Worm (Caenorhabditis elegans): ENCODE data around the gene irld-26.

Gene irld-26

DNA sequence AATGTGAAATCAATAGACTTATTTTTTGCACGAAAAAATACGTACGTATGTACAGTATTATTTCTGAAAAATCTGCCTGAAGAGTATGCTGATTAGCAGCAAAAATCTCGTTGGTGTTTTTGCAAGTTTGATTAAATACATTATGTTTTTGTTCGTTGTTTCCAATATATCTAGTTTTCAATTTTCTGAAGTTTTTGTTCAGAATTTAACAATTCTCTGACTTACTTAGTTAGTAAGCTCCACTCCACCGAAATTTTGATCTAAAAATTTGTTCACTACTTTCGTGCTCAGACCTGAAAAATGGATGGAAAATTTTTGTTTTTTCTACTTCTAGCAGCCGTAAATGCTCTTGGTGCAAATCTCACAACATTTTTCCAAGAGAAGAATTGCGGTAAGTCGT lies at the start of gene irld-26:
TSS of gene irld-26 (plus strand) at position 301 of the 400 bp plus-strand sequence.
- TF ChIP-seq unc-62 (GFP tag; optimal IDR thresholded peaks at IDR 0.05 in 1 of 2) (peak in 1 of 2 experiments; percentile 13), unc-62 (tag; optimal IDR thresholded peaks at IDR 0.05) (no peak), tra-1 (GFP tag; IDR thresholded peaks at IDR 0.05) (no peak)

DNA sequence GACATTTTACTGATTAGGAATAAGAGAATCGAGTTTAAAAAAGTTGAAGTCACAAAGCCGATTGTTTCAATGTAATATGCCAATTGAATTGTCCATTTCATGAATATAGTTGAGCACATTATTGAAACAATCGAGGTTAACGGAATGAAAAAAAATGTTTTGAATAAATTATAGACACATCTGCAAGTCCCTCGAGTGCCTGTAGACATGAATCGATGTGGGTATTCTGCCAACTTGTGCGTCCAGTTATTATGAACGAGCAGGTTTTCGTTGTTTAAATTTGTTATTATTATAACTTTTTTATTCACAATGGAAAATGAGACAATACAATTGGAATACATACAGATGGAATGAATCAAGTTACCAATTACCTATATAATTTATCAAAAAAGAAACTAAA lies 46.6 kb upstream of the irld-26 start, which contains the start of gene str-99:
TSS of gene str-99 (minus strand) at position 101 of the 400 bp plus-strand sequence.
- TF ChIP-seq madf-9 (GFP tag; conservative IDR thresholded peaks at IDR 0.05) (no peak), unc-62 (GFP tag; optimal IDR thresholded peaks at IDR 0.05 in 1 of 2) (peak in 1 of 2 experiments; percentile 39), unc-62 (tag; optimal IDR thresholded peaks at IDR 0.05) (no peak)

DNA sequence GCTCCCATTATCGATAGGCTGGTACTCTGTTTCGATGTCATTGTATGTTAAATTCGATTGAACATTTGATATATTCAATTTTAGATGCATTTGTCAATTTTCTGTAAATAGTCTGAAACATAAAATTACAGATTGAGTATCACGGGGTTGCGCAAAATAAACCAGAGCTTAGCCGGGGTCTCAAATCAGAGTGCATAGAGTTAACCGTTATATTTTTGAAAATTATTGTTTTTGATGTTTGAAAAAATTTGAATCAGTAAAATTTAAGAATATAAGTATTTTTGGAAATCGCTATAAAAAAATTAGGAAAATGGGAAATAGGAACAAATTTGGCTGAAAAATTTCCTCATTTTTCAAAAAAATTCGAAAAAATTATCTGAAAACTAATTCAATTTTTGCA lies 45.4 kb upstream of the irld-26 start, which contains the start of gene F10A3.17:
TSS of gene F10A3.17 (minus strand) at position 101 of the 400 bp plus-strand sequence.
- TF ChIP-seq ZK337.2 (GFP tag; IDR thresholded peaks at IDR 0.05) (no peak), unc-62 (GFP tag; optimal IDR thresholded peaks at IDR 0.05 in 1 of 2) (no peak), unc-62 (tag; optimal IDR thresholded peaks at IDR 0.05) (no peak)

DNA sequence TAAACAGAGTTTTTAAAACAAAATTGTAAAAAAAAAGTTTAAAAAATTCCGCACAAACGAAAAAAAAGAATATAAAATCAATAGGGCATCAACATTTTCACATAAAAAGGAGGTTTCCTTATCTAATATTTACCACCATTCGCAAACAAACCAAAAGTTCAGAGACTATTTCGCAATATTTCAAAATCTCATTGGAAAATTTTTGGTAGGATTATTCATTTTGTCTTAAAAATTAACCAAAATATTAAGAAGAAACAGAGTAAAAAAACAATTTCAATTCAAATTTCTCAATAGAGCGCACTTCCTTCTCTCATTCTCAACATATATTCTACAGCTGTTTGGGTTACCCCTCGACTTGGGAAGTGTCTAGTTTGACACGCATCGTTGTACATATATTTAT lies 44.9 kb upstream of the irld-26 start:
- TF ChIP-seq hmg-1.1 (GFP tag; IDR thresholded peaks at IDR 0.05) (no peak), nhr-77 (tag; optimal IDR thresholded peaks at IDR 0.05) (peak; percentile 47), nhr-28 (tag; optimal IDR thresholded peaks at IDR 0.05) (peak; percentile 37), aha-1 (tag) (peak; percentile 46), zip-2 (tag; optimal IDR thresholded peaks at IDR 0.05) (peak; percentile 90), ztf-7 (tag; optimal IDR thresholded peaks at IDR 0.05) (peak; percentile 30), pha-4 (GFP tag; IDR thresholded peaks at IDR 0.05) (no peak), pha-4 (tag; optimal IDR thresholded peaks at IDR 0.05) (peak; percentile 19), nhr-10 (tag; optimal IDR thresholded peaks at IDR 0.05) (no peak), pqm-1 (tag; optimal IDR thresholded peaks at IDR 0.05) (peak; percentile 22), daf-16 (GFP tag; optimal IDR thresholded peaks at IDR 0.05) (no peak), daf-16 (tag; optimal IDR thresholded peaks at IDR 0.05) (peak; percentile 73), F26F4.8 (GFP tag; conservative IDR thresholded peaks at IDR 0.05) (no peak)

DNA sequence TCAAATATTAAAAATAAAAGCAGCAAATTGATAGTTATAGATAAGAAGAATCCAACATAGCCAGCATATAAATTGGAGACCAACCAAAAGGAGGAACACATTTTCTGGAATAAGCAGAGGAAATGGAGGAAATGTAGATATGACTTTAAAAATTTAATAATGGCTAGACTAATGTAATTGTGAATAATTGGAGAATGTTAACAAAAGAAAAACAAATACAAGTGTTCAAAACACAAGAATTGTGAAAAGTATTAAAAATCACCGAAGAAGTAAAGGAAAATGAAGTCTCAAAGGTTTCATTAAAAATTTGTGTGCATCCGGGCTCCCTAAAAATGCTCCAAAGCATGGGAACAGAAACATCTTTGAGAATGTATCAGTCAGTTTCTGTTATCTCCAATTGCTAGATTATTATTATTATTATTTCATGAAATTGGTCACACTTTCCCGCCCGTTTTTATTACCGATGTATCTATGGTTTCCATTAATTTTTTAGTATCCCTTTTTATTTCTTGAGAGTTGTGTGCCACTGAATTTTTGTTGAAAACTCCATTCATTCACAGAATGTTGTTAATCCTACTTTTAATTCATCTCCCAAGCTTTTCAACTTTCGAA lies 42.8 kb upstream of the irld-26 start, which contains the start of the genes str-109 and F10A3.11:
TSS of gene str-109 (minus strand) at position 101 of the 612 bp plus-strand sequence.
TSS of gene F10A3.11 (plus strand) at position 562 of the 612 bp plus-strand sequence.
- no peak for TF ChIP-seq D1046.2 (GFP tag; IDR thresholded peaks at IDR 0.05)
- TF ChIP-seq lin-15B (tag; optimal IDR thresholded peaks at IDR 0.05): no peak
- no peak for TF ChIP-seq fos-1 (tag; optimal IDR thresholded peaks at IDR 0.05)
- TF ChIP-seq T20F7.1 (GFP tag; optimal IDR thresholded peaks at IDR 0.05): no peak
- no peak for TF ChIP-seq zfp-2 (tag; optimal IDR thresholded peaks at IDR 0.05)
- TF ChIP-seq nhr-102 (tag; optimal IDR thresholded peaks at IDR 0.05): no peak
- no peak for TF ChIP-seq mep-1 (tag; optimal IDR thresholded peaks at IDR 0.05)
- no peak for TF ChIP-seq madf-5 (GFP tag; IDR thresholded peaks at IDR 0.05)
- no peak for TF ChIP-seq nhr-10 (tag; optimal IDR thresholded peaks at IDR 0.05)
- TF ChIP-seq cey-2 (tag; optimal IDR thresholded peaks at IDR 0.05; ENCODE audit: borderline replicate concordance, insufficient read depth): no peak
- no peak for TF ChIP-seq lim-7 (GFP tag; IDR thresholded peaks at IDR 0.05)
- TF ChIP-seq hlh-11 (tag; optimal IDR thresholded peaks at IDR 0.05): no peak
- TF ChIP-seq ZK337.2 (GFP tag; IDR thresholded peaks at IDR 0.05): no peak
- no peak for TF ChIP-seq unc-39 (tag; optimal IDR thresholded peaks at IDR 0.05)
- TF ChIP-seq ceh-20 (GFP tag; IDR thresholded peaks at IDR 0.05): no peak
- TF ChIP-seq snpc-4 (tag; optimal IDR thresholded peaks at IDR 0.05): no peak
- no peak for TF ChIP-seq egl-27 (tag; optimal IDR thresholded peaks at IDR 0.05)

Measured in whole organism, L4 larva.